Worm (Caenorhabditis elegans) whole organism, midembryonic: ENCODE measurements around the gene epic-2.

Experiments
- T22C8.4 ChIP-seq: fragments of 200-800 bp; sonication (Bioruptor generic); IDR thresholded peaks from 2 replicates; pipeline ENCODE4 v1.3.6; 2022; ENCODE audit warnings: missing genetic modification characterization, missing compliant biosample characterization
- cog-1 ChIP-seq: sonication (generic microtip); optimal IDR thresholded peaks from 2 replicates; lab custom pipeline; 2016; ENCODE audit warnings: missing genetic modification characterization, missing compliant biosample characterization
- flt-1 ChIP-seq: fragments of 200-800 bp; sonication (Bioruptor generic); IDR thresholded peaks from 2 replicates; pipeline ENCODE4 v1.3.6; 2022; ENCODE audit warnings: missing genetic modification characterization, missing compliant biosample characterization
- klf-2 ChIP-seq: fragments of 200-800 bp; sonication (Bioruptor generic); conservative IDR thresholded peaks from 2 replicates; pipeline ENCODE4 v1.3.6; 2022; ENCODE audit warnings: missing genetic modification reagents, missing genetic modification characterization, missing compliant biosample characterization
- med-1 ChIP-seq: sonication (generic microtip); optimal IDR thresholded peaks from 2 replicates; lab custom pipeline; 2017; ENCODE audit warnings: missing genetic modification characterization, mild to moderate bottlenecking, missing compliant biosample characterization, antibody characterized with exemption, missing genetic modification reagents; ENCODE audit not compliant: insufficient read depth
- ref-1 ChIP-seq: fragments of 200-800 bp; sonication (Bioruptor generic); conservative IDR thresholded peaks from 2 replicates; pipeline ENCODE4 v1.3.6; 2022; ENCODE audit warnings: missing genetic modification reagents, missing genetic modification characterization, missing compliant biosample characterization
- tab-1 ChIP-seq: fragments of 200-800 bp; sonication (Bioruptor generic); IDR thresholded peaks from 2 replicates; pipeline ENCODE4 v1.3.6; 2022; ENCODE audit warnings: missing genetic modification characterization, missing compliant biosample characterization
- ztf-23 ChIP-seq: fragments of 200-800 bp; sonication (Bioruptor generic); IDR thresholded peaks from 2 replicates; pipeline ENCODE4 v1.3.6; 2022; ENCODE audit warnings: missing genetic modification reagents, missing genetic modification characterization, missing compliant biosample characterization
- ztf-29 ChIP-seq: fragments of 200-800 bp; sonication (Bioruptor generic); IDR thresholded peaks from 2 replicates; pipeline ENCODE4 v1.3.6; 2022; ENCODE audit warnings: missing genetic modification reagents, missing genetic modification characterization, missing compliant biosample characterization

epic-2 gene

DNA sequence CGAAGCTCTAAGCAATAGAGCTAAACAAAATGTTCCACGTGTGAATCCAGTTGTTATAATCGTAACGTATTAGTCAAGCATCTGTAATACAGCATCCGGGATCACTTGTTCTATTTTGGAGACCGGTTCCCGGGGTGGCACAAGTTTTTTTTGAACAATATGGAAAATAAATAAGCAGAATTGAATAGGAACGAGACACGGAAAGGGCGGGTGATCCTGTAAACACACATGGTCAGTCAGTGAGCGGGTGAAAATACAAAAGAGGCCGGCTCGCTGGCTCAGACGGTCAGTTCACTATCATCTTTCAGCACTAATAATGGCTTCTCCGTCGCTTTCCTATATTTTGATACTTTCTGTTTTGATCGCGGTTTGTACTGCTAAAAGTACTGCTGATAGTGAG is 5.3 kb downstream of the epic-2 start, which contains the start of gene K08D12.8:
TSS of gene K08D12.8 (plus strand) at position 301 of the 400 bp plus-strand sequence.
- TF ChIP-seq ztf-23 (GFP tag; lab: Robert Waterston, UW) (no peak), cog-1 (tag; lab: Kevin White, UChicago) (no peak), ztf-29 (no peak), ref-1 (no peak), med-1 (no peak), klf-2 (GFP tag; lab: Robert Waterston, UW) (no peak), tab-1 (GFP tag; lab: Robert Waterston, UW) (no peak), flt-1 (no peak), T22C8.4 (GFP tag; lab: Robert Waterston, UW) (no peak)

DNA sequence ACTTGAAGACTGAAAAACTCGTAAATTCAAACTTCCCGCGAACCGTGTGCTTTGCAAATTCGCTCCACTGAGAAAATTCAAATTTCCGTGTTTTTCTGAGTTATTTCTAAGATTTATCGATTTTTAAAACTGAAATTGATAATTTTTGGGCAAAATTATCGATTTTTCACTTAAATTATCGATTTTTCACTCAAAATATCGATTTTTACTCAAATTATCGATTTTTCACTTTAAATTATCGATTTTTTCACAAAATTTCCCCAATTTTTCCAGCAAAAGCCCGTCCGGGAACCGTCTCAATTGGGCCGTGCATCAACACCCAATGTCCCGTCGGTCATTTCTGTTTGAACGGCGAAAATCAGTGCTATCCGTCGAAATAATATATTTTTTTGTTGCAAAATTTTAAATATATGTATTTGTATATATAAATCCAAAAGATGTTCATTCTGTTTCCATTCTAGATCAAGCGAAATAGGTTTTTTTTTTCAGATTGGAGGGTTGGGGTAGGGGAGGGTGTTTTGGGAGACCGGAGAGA is 7.0 kb downstream of the epic-2 start:
- TF ChIP-seq ztf-29, result no peak
- no peak for TF ChIP-seq klf-2 (GFP tag; lab: Robert Waterston, UW)
- no peak for TF ChIP-seq ztf-23 (GFP tag; lab: Robert Waterston, UW)
- no peak for TF ChIP-seq tab-1 (GFP tag; lab: Robert Waterston, UW)
- TF ChIP-seq T22C8.4 (GFP tag; lab: Robert Waterston, UW), result peak; percentile 92
- no peak for TF ChIP-seq med-1
- TF ChIP-seq ref-1, result no peak
- TF ChIP-seq cog-1 (tag; lab: Kevin White, UChicago), result no peak
- TF ChIP-seq flt-1, result no peak

ce11 chrIV:1738324-1738730 is 17.7 kb downstream of the epic-2 start:
- TF ChIP-seq T22C8.4 (GFP tag; lab: Robert Waterston, UW) (no peak), tab-1 (GFP tag; lab: Robert Waterston, UW) (no peak), klf-2 (GFP tag; lab: Robert Waterston, UW) (no peak), ztf-23 (GFP tag; lab: Robert Waterston, UW) (no peak), cog-1 (tag; lab: Kevin White, UChicago) (no peak), flt-1 (no peak)

DNA sequence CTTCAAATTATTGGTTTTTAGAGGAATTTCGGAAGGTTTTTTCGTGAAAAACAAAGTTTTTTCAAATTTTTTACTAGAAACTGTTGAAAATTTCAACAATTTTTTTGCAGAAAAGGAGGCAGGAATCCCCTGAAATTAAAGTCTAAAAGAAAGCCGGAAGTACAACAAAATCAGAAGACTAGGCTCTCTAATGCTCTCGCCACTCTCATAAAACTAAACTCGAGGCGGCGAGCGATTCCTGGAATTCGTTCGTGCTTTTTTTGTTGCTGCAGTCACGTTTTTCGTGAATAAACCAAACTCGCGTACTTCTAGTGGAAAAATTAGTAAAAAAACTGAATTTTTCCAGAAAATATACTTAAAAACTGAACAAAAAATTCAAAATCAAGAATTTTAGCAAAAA is 18.3 kb downstream of the epic-2 start:
- TF ChIP-seq cog-1 (tag; lab: Kevin White, UChicago), result no peak
- TF ChIP-seq T22C8.4 (GFP tag; lab: Robert Waterston, UW), result no peak
- TF ChIP-seq tab-1 (GFP tag; lab: Robert Waterston, UW), result no peak
- TF ChIP-seq ref-1, result no peak
- TF ChIP-seq med-1, result no peak
- TF ChIP-seq flt-1, result no peak
- no peak for TF ChIP-seq ztf-29
- no peak for TF ChIP-seq klf-2 (GFP tag; lab: Robert Waterston, UW)
- no peak for TF ChIP-seq ztf-23 (GFP tag; lab: Robert Waterston, UW)

DNA sequence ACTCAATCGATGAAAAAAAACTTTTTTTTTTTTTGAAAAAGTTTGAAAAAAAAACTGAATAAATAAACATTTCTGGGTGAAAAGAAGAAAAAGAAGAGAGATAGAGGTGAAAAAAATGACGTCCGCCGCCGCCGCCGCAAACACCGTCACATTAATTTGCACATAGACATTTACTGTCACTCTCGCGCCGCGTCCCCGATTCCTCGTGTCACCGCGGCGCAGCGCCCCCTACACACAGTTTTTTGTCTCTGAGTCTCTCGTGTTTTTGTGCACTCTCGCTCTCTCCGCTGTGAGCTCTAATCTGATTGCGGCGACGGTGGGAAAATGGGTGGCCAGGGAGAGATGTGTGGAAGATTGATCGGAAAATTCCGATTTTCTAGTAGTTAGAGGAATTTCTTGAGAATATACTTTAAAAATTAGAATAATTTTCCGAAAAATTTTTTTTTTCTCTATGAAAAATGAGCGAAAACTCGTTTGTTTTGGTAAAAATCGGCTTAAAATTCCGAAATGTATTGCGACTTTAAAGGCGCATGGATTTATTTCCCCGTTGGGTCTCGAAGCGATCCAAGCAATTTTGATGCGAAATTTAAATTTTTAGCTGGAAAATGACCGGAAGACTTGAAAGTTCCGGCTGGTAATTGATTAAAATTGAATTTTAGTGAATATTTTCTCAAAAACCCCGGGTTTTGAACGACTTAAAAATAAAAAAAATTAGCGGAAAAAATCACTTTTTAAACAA is 18.9 kb downstream of the epic-2 start:
- no peak for TF ChIP-seq ztf-23 (GFP tag; lab: Robert Waterston, UW)
- TF ChIP-seq ref-1, result no peak
- no peak for TF ChIP-seq T22C8.4 (GFP tag; lab: Robert Waterston, UW)
- no peak for TF ChIP-seq cog-1 (tag; lab: Kevin White, UChicago)
- no peak for TF ChIP-seq med-1
- TF ChIP-seq tab-1 (GFP tag; lab: Robert Waterston, UW), result no peak
- no peak for TF ChIP-seq flt-1
- no peak for TF ChIP-seq ztf-29
- TF ChIP-seq klf-2 (GFP tag; lab: Robert Waterston, UW), result no peak

ce11 chrIV:1740105-1741023 is 19.8 kb downstream of the epic-2 start, which contains the start of gene ptpn-22:
ptpn-22 (minus strand) TSS chrIV:1740262.
- no peak for TF ChIP-seq ztf-23 (GFP tag; lab: Robert Waterston, UW)
- TF ChIP-seq T22C8.4 (GFP tag; lab: Robert Waterston, UW), result peak; percentile 91
- TF ChIP-seq med-1, result no peak

ce11 chrIV:1745453-1746051 is 25.0 kb downstream of the epic-2 start, which contains the start of the genes Y41D4A.6 and Y41D4A.4:
Y41D4A.6 (minus strand) TSS chrIV:1745503.
Y41D4A.4 (plus strand) TSS chrIV:1746001.
- TF ChIP-seq ref-1 (no peak), flt-1 (peak; percentile 87), klf-2 (GFP tag; lab: Robert Waterston, UW) (peak; percentile 83), ztf-23 (GFP tag; lab: Robert Waterston, UW) (peak; percentile 86), ztf-29 (no peak), tab-1 (GFP tag; lab: Robert Waterston, UW) (no peak), cog-1 (tag; lab: Kevin White, UChicago) (peak; percentile 96)

- peak; percentile 64 for TF ChIP-seq T22C8.4 (GFP tag; lab: Robert Waterston, UW)
- no peak for TF ChIP-seq klf-2 (GFP tag; lab: Robert Waterston, UW)
Measured at ce11 chrIV:1751243-1751642, 30.7 kb downstream of the epic-2 start.

DNA sequence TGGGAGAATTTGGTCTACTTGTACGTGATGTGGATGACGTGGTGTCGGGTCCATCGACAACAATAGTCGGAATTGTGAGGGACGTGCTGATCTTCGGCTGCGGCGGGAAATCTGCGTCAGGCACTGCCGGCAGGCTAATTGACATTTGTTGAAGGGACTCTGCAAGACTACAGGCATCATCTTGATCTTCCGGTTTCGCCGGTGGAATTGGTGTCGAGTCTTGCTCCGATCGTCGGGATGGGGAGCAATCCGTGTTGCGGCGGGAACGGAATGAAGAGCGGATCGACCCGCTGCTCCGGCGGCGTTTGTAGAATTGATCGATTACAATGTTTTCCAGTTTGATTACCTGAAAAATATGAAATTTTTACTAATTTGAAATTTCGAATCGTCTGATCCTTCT is 31.9 kb downstream of the epic-2 start:
- TF ChIP-seq klf-2 (GFP tag; lab: Robert Waterston, UW) (no peak), T22C8.4 (GFP tag; lab: Robert Waterston, UW) (no peak), med-1 (no peak), tab-1 (GFP tag; lab: Robert Waterston, UW) (no peak), flt-1 (no peak), ztf-29 (no peak), ref-1 (no peak), cog-1 (tag; lab: Kevin White, UChicago) (no peak), ztf-23 (GFP tag; lab: Robert Waterston, UW) (no peak)
